Worm (Caenorhabditis elegans) whole organism, late embryonic: Measurements from ENCODE around the gene Y50D4A.10.

Source experiments
- ceh-34 ChIP-seq: sonication (generic microtip); optimal IDR thresholded peaks from 2 replicates; lab custom pipeline; 2016; ENCODE audit warnings: mild to moderate bottlenecking, missing genetic modification characterization, missing compliant biosample characterization
- elt-2 ChIP-seq: sonication (generic microtip); optimal IDR thresholded peaks from 2 replicates; lab custom pipeline; 2016; ENCODE audit warnings: missing genetic modification reagents, missing genetic modification characterization, missing compliant biosample characterization
- eyg-1 ChIP-seq: sonication (generic microtip); optimal IDR thresholded peaks from 2 replicates; lab custom pipeline; 2016; ENCODE audit warnings: missing genotype, missing genetic modification characterization, missing compliant biosample characterization
- fkh-6 ChIP-seq: sonication (generic microtip); optimal IDR thresholded peaks from 2 replicates; lab custom pipeline; 2016; ENCODE audit warnings: missing genetic modification characterization, missing compliant biosample characterization
- nhr-11 ChIP-seq: fragments of 150-350 bp; optimal IDR thresholded peaks from 2 replicates; lab custom pipeline; 2014; ENCODE audit warnings: missing biosample characterization, missing genetic modification characterization
- pha-2 ChIP-seq: sonication (generic microtip); optimal IDR thresholded peaks from 2 replicates; lab custom pipeline; 2017; ENCODE audit warnings: mild to moderate bottlenecking, missing genetic modification characterization, missing compliant biosample characterization
- pha-4 ChIP-seq: fragments of 150-350 bp; optimal IDR thresholded peaks from 2 replicates; lab custom pipeline; 2018; ENCODE audit warnings: missing biosample characterization, missing genetic modification reagents, missing genetic modification characterization
- sox-4 ChIP-seq: sonication (generic microtip); optimal IDR thresholded peaks from 2 replicates; lab custom pipeline; 2017; ENCODE audit warnings: mild to moderate bottlenecking, missing genetic modification characterization, inconsistent platforms, missing compliant biosample characterization
- unc-86 ChIP-seq: sonication (generic microtip); optimal IDR thresholded peaks from 2 replicates; lab custom pipeline; 2016; ENCODE audit warnings: missing genetic modification characterization, missing compliant biosample characterization

- TF ChIP-seq unc-86 (tag; lab: Kevin White, UChicago) (no peak), fkh-6 (tag; lab: Kevin White, UChicago) (no peak), ceh-34 (tag; lab: Kevin White, UChicago) (no peak), pha-4 (tag; lab: Kevin White, UChicago) (no peak), sox-4 (no peak), eyg-1 (no peak), pha-2 (no peak), nhr-11 (tag; lab: Kevin White, UChicago) (no peak), elt-2 (tag; lab: Kevin White, UChicago) (no peak)
Measured at ce11 chrV:1223559-1223958, 3.2 kb upstream of the Y50D4A.10 start.
